Fruit fly (Drosophila melanogaster) whole organism, adult: Measurements from ENCODE around the gene CG9550.

Experiments used
- CG12768 ChIP-seq: fragments of 200-800 bp; sonication (Bioruptor generic); optimal IDR thresholded peaks from 2 replicates; lab custom pipeline; 2017; ENCODE audit warnings: missing biosample characterization, missing genetic modification characterization, mild to moderate bottlenecking, moderate library complexity, missing genetic modification reagents
- CG14711 ChIP-seq: fragments of 200-800 bp; sonication (Bioruptor generic); optimal IDR thresholded peaks from 2 replicates; lab custom pipeline; 2018; ENCODE audit warnings: missing biosample characterization, mild to moderate bottlenecking, missing genetic modification characterization, moderate library complexity
- CG1620 ChIP-seq: fragments of 200-800 bp; sonication (Bioruptor generic); optimal IDR thresholded peaks from 2 replicates; lab custom pipeline; 2016; ENCODE audit warnings: missing biosample characterization, missing genetic modification characterization
- Clk ChIP-seq: fragments of 200-800 bp; sonication (Bioruptor generic); optimal IDR thresholded peaks from 2 replicates; lab custom pipeline; 2017; ENCODE audit warnings: missing biosample characterization, missing genetic modification characterization
- Crg-1 ChIP-seq: fragments of 200-800 bp; sonication (Bioruptor generic); optimal IDR thresholded peaks from 2 replicates; lab custom pipeline; 2016; ENCODE audit warnings: missing biosample characterization, missing genetic modification characterization
- bab1 ChIP-seq: fragments of 200-800 bp; sonication (Bioruptor generic); optimal IDR thresholded peaks from 3 replicates; lab custom pipeline; 2019; ENCODE audit warnings: missing biosample characterization, mild to moderate bottlenecking, missing genetic modification characterization, moderate library complexity
- cic ChIP-seq: fragments of 200-800 bp; sonication (Bioruptor generic); optimal IDR thresholded peaks from 2 replicates; lab custom pipeline; 2017; ENCODE audit warnings: missing biosample characterization, mild to moderate bottlenecking, missing genetic modification characterization, moderate library complexity
- cnc ChIP-seq, 2 experiments: fragments of >200 bp; optimal IDR thresholded peaks; 2 replicates each; lab custom pipeline; 2017
- kay ChIP-seq: fragments of 200-800 bp; sonication (Bioruptor generic); peaks from one replicate; lab custom pipeline; 2016; ENCODE audit warnings: missing biosample characterization, missing genetic modification characterization, borderline replicate concordance
- pad ChIP-seq: fragments of 200-800 bp; sonication (Bioruptor generic); optimal IDR thresholded peaks from 3 replicates; lab custom pipeline; 2017; ENCODE audit warnings: missing biosample characterization, missing genetic modification characterization, mild to moderate bottlenecking, moderate library complexity, missing genetic modification reagents

- no peak for TF ChIP-seq bab1 (GFP tag; lab: Kevin White, UChicago)
- no peak for TF ChIP-seq cic
- TF ChIP-seq kay (GFP tag; lab: Kevin White, UChicago): peak; percentile 55
- TF ChIP-seq cnc (optimal IDR thresholded peaks at IDR 0.05; lab: Kevin White, UChicago): no peak
- no peak for TF ChIP-seq CG1620
- no peak for TF ChIP-seq CG12768 (GFP tag; lab: Kevin White, UChicago)
- no peak for TF ChIP-seq pad
- no peak for TF ChIP-seq CG14711 (tag; lab: Kevin White, UChicago)
- no peak for TF ChIP-seq Crg-1 (GFP tag; lab: Kevin White, UChicago)
- TF ChIP-seq Clk (GFP tag; lab: Kevin White, UChicago): no peak
Measured at dm6 chr2L:6546883-6547471, 50.1 kb downstream of the CG9550 start, which contains the start of gene eya.
